Worm (Caenorhabditis elegans) whole organism, L4 larva: ENCODE data around the gene mip-2.

Source experiments
- D1046.2 ChIP-seq: fragments of 200-800 bp; sonication (Bioruptor generic); IDR thresholded peaks from 2 replicates; pipeline ENCODE4 v1.3.6; 2022; ENCODE audit warnings: missing genetic modification characterization, missing compliant biosample characterization
- F26F4.8 ChIP-seq: fragments of 200-800 bp; sonication (Bioruptor generic); conservative IDR thresholded peaks from 2 replicates; pipeline ENCODE4 v1.3.6; 2022; ENCODE audit warnings: missing genetic modification characterization, missing compliant biosample characterization
- F49E8.2 ChIP-seq: sonication (generic microtip); optimal IDR thresholded peaks from 2 replicates; lab custom pipeline; 2016; ENCODE audit warnings: missing compliant biosample characterization, mild to moderate bottlenecking, missing genetic modification characterization, borderline replicate concordance
- R02D3.7 ChIP-seq: fragments of 150-350 bp; sonication (generic microtip); optimal IDR thresholded peaks from 3 replicates; lab custom pipeline; 2014; ENCODE audit warnings: missing biosample characterization, missing genetic modification characterization
- T26A8.4 ChIP-seq: fragments of 200-800 bp; sonication (Bioruptor generic); IDR thresholded peaks from 2 replicates; pipeline ENCODE4 v1.3.6; 2022; ENCODE audit warnings: missing genetic modification characterization, missing compliant biosample characterization
- Y105C5A.15 ChIP-seq: fragments of 200-800 bp; sonication (Bioruptor generic); IDR thresholded peaks from 2 replicates; pipeline ENCODE4 v1.3.6; 2022; ENCODE audit warnings: missing genetic modification characterization, missing compliant biosample characterization
- ZK337.2 ChIP-seq: fragments of 200-800 bp; sonication (Bioruptor generic); IDR thresholded peaks from 2 replicates; pipeline ENCODE4 v1.3.6; 2022; ENCODE audit warnings: missing genetic modification reagents, missing genetic modification characterization, missing compliant biosample characterization
- ZK546.5 ChIP-seq, 2 experiments: sonication (generic microtip); optimal IDR thresholded peaks; 2 replicates each; lab custom pipeline; 2017; ENCODE audit warnings: missing biosample characterization in 2 of 2, missing genetic modification characterization in 2 of 2
- aha-1 ChIP-seq: fragments of 150-350 bp; peaks from one replicate; lab custom pipeline; 2014; ENCODE audit warnings: missing biosample characterization, missing genetic modification characterization
- aly-2 ChIP-seq: sonication (generic microtip); optimal IDR thresholded peaks from 2 replicates; lab custom pipeline; 2018; ENCODE audit warnings: missing biosample characterization, missing genetic modification characterization
- ama-1 ChIP-seq: fragments of 150-350 bp; optimal IDR thresholded peaks from 2 replicates; lab custom pipeline; 2014; ENCODE audit warnings: inconsistent platforms, mixed read lengths
- arid-1 ChIP-seq: fragments of 200-800 bp; sonication (Bioruptor generic); conservative IDR thresholded peaks from 2 replicates; pipeline ENCODE4 v1.3.6; 2022; ENCODE audit warnings: missing genetic modification reagents, missing genetic modification characterization, missing compliant biosample characterization
- ceh-20 ChIP-seq: fragments of 200-800 bp; sonication (Bioruptor generic); IDR thresholded peaks from 2 replicates; pipeline ENCODE4 v1.3.6; 2022; ENCODE audit warnings: missing genetic modification reagents, missing genetic modification characterization, missing compliant biosample characterization
- ceh-32 ChIP-seq: sonication (generic microtip); optimal IDR thresholded peaks from 2 replicates; lab custom pipeline; 2016; ENCODE audit warnings: mild to moderate bottlenecking, missing genetic modification characterization, missing compliant biosample characterization; ENCODE audit not compliant: poor library complexity
- ceh-44 ChIP-seq: fragments of 200-800 bp; sonication (Bioruptor generic); IDR thresholded peaks from 2 replicates; pipeline ENCODE4 v1.3.6; 2022; ENCODE audit warnings: missing genetic modification reagents, missing genetic modification characterization, missing compliant biosample characterization
- ceh-62 ChIP-seq: sonication (generic microtip); optimal IDR thresholded peaks from 2 replicates; lab custom pipeline; 2017; ENCODE audit warnings: missing biosample characterization, missing genetic modification characterization
- ctbp-1 ChIP-seq: fragments of 200-800 bp; sonication (Bioruptor generic); IDR thresholded peaks from 2 replicates; pipeline ENCODE4 v1.3.6; 2022; ENCODE audit warnings: missing genetic modification reagents, missing genetic modification characterization, missing compliant biosample characterization
- daf-12 ChIP-seq: fragments of 150-350 bp; optimal IDR thresholded peaks from 2 replicates; lab custom pipeline; 2014; ENCODE audit warnings: missing biosample characterization, missing genetic modification reagents, missing genetic modification characterization
- daf-16 ChIP-seq, 3 experiments: sonication (generic microtip); optimal IDR thresholded peaks; 2 replicates each; lab custom pipeline; 2016 to 2017; ENCODE audit warnings: missing genetic modification characterization in 3 of 3, missing genetic modification reagents in 3 of 3, mild to moderate bottlenecking in 2 of 3, missing compliant biosample characterization in 2 of 3, missing biosample characterization in 1 of 3, moderate library complexity in 1 of 3
- daf-8 ChIP-seq: fragments of 200-800 bp; sonication (Bioruptor generic); IDR thresholded peaks from 2 replicates; pipeline ENCODE4 v1.3.6; 2022; ENCODE audit warnings: missing genetic modification characterization, missing compliant biosample characterization
- dmd-6 ChIP-seq: fragments of 200-800 bp; sonication (Bioruptor generic); IDR thresholded peaks from 2 replicates; pipeline ENCODE4 v1.3.6; 2022; ENCODE audit warnings: missing genetic modification reagents, missing genetic modification characterization, missing compliant biosample characterization
- dmd-8 ChIP-seq: fragments of 200-800 bp; sonication (Bioruptor generic); IDR thresholded peaks from 2 replicates; pipeline ENCODE4 v1.3.6; 2022; ENCODE audit warnings: missing genetic modification characterization, missing compliant biosample characterization
- dmd-9 ChIP-seq: fragments of 200-800 bp; sonication (Bioruptor generic); IDR thresholded peaks from 2 replicates; pipeline ENCODE4 v1.3.6; 2022; ENCODE audit warnings: missing genetic modification reagents, missing genetic modification characterization, missing compliant biosample characterization
- dpl-1 ChIP-seq: fragments of 150-350 bp; optimal IDR thresholded peaks from 2 replicates; lab custom pipeline; 2014; ENCODE audit warnings: missing biosample characterization, missing genetic modification reagents, missing genetic modification characterization
- duxl-1 ChIP-seq: sonication (generic microtip); optimal IDR thresholded peaks from 2 replicates; lab custom pipeline; 2016; ENCODE audit warnings: mild to moderate bottlenecking, missing genetic modification characterization, moderate library complexity, missing compliant biosample characterization; ENCODE audit not compliant: poor library complexity
- dve-1 ChIP-seq: sonication (generic microtip); optimal IDR thresholded peaks from 2 replicates; lab custom pipeline; 2017; ENCODE audit warnings: antibody characterized with exemption, mild to moderate bottlenecking, missing genetic modification characterization, missing compliant biosample characterization; ENCODE audit not compliant: insufficient read depth
- egl-43 ChIP-seq: fragments of 200-800 bp; sonication (Bioruptor generic); IDR thresholded peaks from 2 replicates; pipeline ENCODE4 v1.3.6; 2022; ENCODE audit warnings: missing genetic modification reagents, missing genetic modification characterization, missing compliant biosample characterization
- fos-1 ChIP-seq: fragments of 150-350 bp; optimal IDR thresholded peaks from 2 replicates; lab custom pipeline; 2014; ENCODE audit warnings: missing biosample characterization, missing genetic modification characterization
- hif-1 ChIP-seq, 2 experiments: sonication (generic microtip); optimal IDR thresholded peaks; 2 replicates each; lab custom pipeline; 2016 to 2017; ENCODE audit warnings: missing compliant biosample characterization in 2 of 2, missing genetic modification characterization in 2 of 2, missing genetic modification reagents in 2 of 2, missing genotype in 2 of 2, mild to moderate bottlenecking in 1 of 2
- hmg-1.1 ChIP-seq: fragments of 200-800 bp; sonication (Bioruptor generic); IDR thresholded peaks from 2 replicates; pipeline ENCODE4 v1.3.6; 2022; ENCODE audit warnings: missing genetic modification reagents, missing genetic modification characterization, missing compliant biosample characterization
- lim-7 ChIP-seq: fragments of 200-800 bp; sonication (Bioruptor generic); IDR thresholded peaks from 2 replicates; pipeline ENCODE4 v1.3.6; 2022; ENCODE audit warnings: missing genetic modification characterization, missing compliant biosample characterization
- lin-13 ChIP-seq: fragments of 150-350 bp; optimal IDR thresholded peaks from 2 replicates; lab custom pipeline; 2014; ENCODE audit warnings: missing biosample characterization, missing genetic modification reagents, missing genetic modification characterization
- lsy-2 ChIP-seq, 2 experiments: fragments of 150-350 bp in 1 of 2; sonication (generic microtip) in 1 of 2; optimal IDR thresholded peaks; 2 replicates each; lab custom pipeline; 2014 to 2017; ENCODE audit warnings: missing biosample characterization in 2 of 2, missing genetic modification characterization in 2 of 2
- madf-5 ChIP-seq, 2 experiments: fragments of 200-800 bp; sonication (Bioruptor generic); IDR thresholded peaks; 2 replicates each; pipeline ENCODE4 v1.3.6; 2022; ENCODE audit warnings: missing compliant biosample characterization in 2 of 2, missing genetic modification characterization in 2 of 2
- mep-1 ChIP-seq: fragments of 150-350 bp; sonication (generic microtip); optimal IDR thresholded peaks from 3 replicates; lab custom pipeline; 2014; ENCODE audit warnings: missing biosample characterization, missing genetic modification characterization
- mxl-3 ChIP-seq: fragments of 200-800 bp; sonication (Bioruptor generic); optimal IDR thresholded peaks from 2 replicates; lab custom pipeline; 2018; ENCODE audit warnings: mild to moderate bottlenecking, missing genetic modification characterization, missing compliant biosample characterization
- nhr-11 ChIP-seq: fragments of 150-350 bp; optimal IDR thresholded peaks from 2 replicates; lab custom pipeline; 2014; ENCODE audit warnings: missing biosample characterization, missing genetic modification characterization
- nhr-237 ChIP-seq: sonication (generic microtip); optimal IDR thresholded peaks from 2 replicates; lab custom pipeline; 2017; ENCODE audit warnings: missing biosample characterization, missing genetic modification characterization
- nhr-25 ChIP-seq: sonication (generic microtip); optimal IDR thresholded peaks from 2 replicates; lab custom pipeline; 2017; ENCODE audit warnings: missing genetic modification characterization, mild to moderate bottlenecking, missing compliant biosample characterization, antibody characterized with exemption, moderate library complexity, borderline replicate concordance; ENCODE audit not compliant: insufficient read depth
- nhr-42 ChIP-seq: fragments of 200-800 bp; sonication (Bioruptor generic); IDR thresholded peaks from 2 replicates; pipeline ENCODE4 v1.3.6; 2022; ENCODE audit warnings: missing genetic modification characterization, missing compliant biosample characterization
- nhr-48 ChIP-seq: sonication (generic microtip); optimal IDR thresholded peaks from 2 replicates; lab custom pipeline; 2016; ENCODE audit warnings: mild to moderate bottlenecking, missing genetic modification characterization, missing compliant biosample characterization
- nhr-6 ChIP-seq: fragments of 150-350 bp; optimal IDR thresholded peaks from 2 replicates; lab custom pipeline; 2014; ENCODE audit warnings: missing biosample characterization, missing genetic modification characterization
- sdz-12 ChIP-seq: fragments of 200-800 bp; sonication (Bioruptor generic); optimal IDR thresholded peaks from 2 replicates; lab custom pipeline; 2018; ENCODE audit warnings: mild to moderate bottlenecking, missing genetic modification characterization, missing compliant biosample characterization
- snpc-1.2 ChIP-seq: fragments of 200-800 bp; sonication (Bioruptor generic); IDR thresholded peaks from 2 replicates; pipeline ENCODE4 v1.3.6; 2022; ENCODE audit warnings: missing genetic modification reagents, missing genetic modification characterization, missing compliant biosample characterization
- snpc-4 ChIP-seq: fragments of 150-350 bp; optimal IDR thresholded peaks from 2 replicates; lab custom pipeline; 2014; ENCODE audit warnings: missing biosample characterization, missing genetic modification characterization
- spr-1 ChIP-seq: sonication (generic microtip); optimal IDR thresholded peaks from 2 replicates; lab custom pipeline; 2016; ENCODE audit warnings: mild to moderate bottlenecking, missing genetic modification characterization, missing compliant biosample characterization
- unc-62 ChIP-seq, 3 experiments: fragments of 150-350 bp in 1 of 3; sonication (generic microtip); optimal IDR thresholded peaks in 2 of 3; peaks in 1 of 3; 1 replicate in 1 of 3; 2 replicates in 2 of 3; lab custom pipeline; 2014 to 2017; ENCODE audit warnings: missing biosample characterization in 3 of 3, missing genetic modification characterization in 3 of 3, missing genetic modification reagents in 3 of 3, missing genotype in 1 of 3
- zfp-2 ChIP-seq: sonication (generic microtip); optimal IDR thresholded peaks from 2 replicates; lab custom pipeline; 2016; ENCODE audit warnings: mild to moderate bottlenecking, missing genetic modification characterization, missing compliant biosample characterization
- zip-11 ChIP-seq: fragments of 200-800 bp; sonication (Bioruptor generic); IDR thresholded peaks from 2 replicates; pipeline ENCODE4 v1.3.6; 2022; ENCODE audit warnings: missing genetic modification characterization, missing compliant biosample characterization
- zip-2 ChIP-seq: fragments of 150-350 bp; optimal IDR thresholded peaks from 2 replicates; lab custom pipeline; 2014; ENCODE audit warnings: missing biosample characterization, missing genetic modification characterization
- ztf-11 ChIP-seq: fragments of 150-350 bp; optimal IDR thresholded peaks from 2 replicates; lab custom pipeline; 2014; ENCODE audit warnings: missing biosample characterization, missing genetic modification characterization

Gene mip-2

DNA sequence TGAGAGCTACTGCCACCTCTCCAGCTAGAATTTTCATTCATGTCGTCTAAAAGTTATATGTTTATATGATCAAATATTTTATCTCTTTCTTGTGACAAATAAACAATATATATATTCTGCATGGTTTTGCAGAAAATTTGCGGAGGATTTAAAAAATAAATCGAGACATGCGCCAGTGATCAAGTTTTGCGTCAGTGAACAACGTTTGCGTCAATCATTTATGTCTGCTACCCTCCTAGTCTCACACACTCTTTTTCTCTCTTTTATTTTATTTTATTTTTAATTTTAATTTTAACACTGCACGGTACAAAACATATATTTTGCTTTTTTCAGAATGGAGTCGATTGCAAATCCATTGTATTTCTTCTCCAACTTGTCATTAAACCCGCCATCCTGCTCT, 6.8 kb upstream of the mip-2 start, which contains the start of the genes tag-65 and ccz-1 (continued):
- TF ChIP-seq sdz-12 (GFP tag; lab: Kevin White, UChicago) (no peak), snpc-4 (tag; lab: Kevin White, UChicago) (no peak), aly-2 (tag; lab: Kevin White, UChicago) (no peak), R02D3.7 (tag; lab: Kevin White, UChicago) (no peak), madf-5 (GFP tag; IDR thresholded peaks at IDR 0.05; lab: Robert Waterston, UW) (no peak), T26A8.4 (GFP tag; lab: Robert Waterston, UW) (peak; percentile 87), egl-43 (GFP tag; lab: Robert Waterston, UW) (no peak), zfp-2 (tag; lab: Kevin White, UChicago) (no peak), mxl-3 (GFP tag; lab: Kevin White, UChicago) (no peak), duxl-1 (tag; lab: Kevin White, UChicago) (peak; percentile 75), daf-8 (GFP tag; lab: Robert Waterston, UW) (no peak), nhr-42 (GFP tag; lab: Robert Waterston, UW) (no peak), ctbp-1 (GFP tag; lab: Robert Waterston, UW) (peak; percentile 73; the same call in 1 of the 2 replicates), dpl-1 (GFP tag; lab: Kevin White, UChicago) (peak; percentile 87), dmd-6 (GFP tag; lab: Robert Waterston, UW) (peak; percentile 81), hif-1 (tag; optimal IDR thresholded peaks at IDR 0.05; lab: Kevin White, UChicago) (no peak), dmd-9 (GFP tag; lab: Robert Waterston, UW) (no peak), nhr-25 (tag; lab: Kevin White, UChicago) (no peak), nhr-48 (tag; lab: Kevin White, UChicago) (peak; percentile 76), lsy-2 (tag; optimal IDR thresholded peaks at IDR 0.05; lab: Kevin White, UChicago) (peak in 1 of 2 experiments; percentile 95), ceh-32 (tag; lab: Kevin White, UChicago) (no peak), lim-7 (GFP tag; lab: Robert Waterston, UW) (no peak), aha-1 (tag; lab: Kevin White, UChicago) (peak; percentile 83), Y105C5A.15 (GFP tag; lab: Robert Waterston, UW) (no peak), hmg-1.1 (GFP tag; lab: Robert Waterston, UW) (peak; percentile 77; the same call in 1 of the 2 replicates), ceh-44 (no peak), ceh-62 (tag; lab: Kevin White, UChicago) (no peak), mep-1 (tag; lab: Kevin White, UChicago) (peak; percentile 91), ama-1 (lab: Kevin White, UChicago) (no peak), dmd-8 (GFP tag; lab: Robert Waterston, UW) (no peak), lin-13 (peak; percentile 40), nhr-11 (tag; lab: Kevin White, UChicago) (peak; percentile 38), arid-1 (GFP tag; lab: Robert Waterston, UW) (no peak; the same call in 1 of the 2 replicates), ceh-20 (GFP tag; lab: Robert Waterston, UW) (peak; percentile 70; the same call in 1 of the 2 replicates), F26F4.8 (no peak), fos-1 (no peak), ztf-11 (no peak), D1046.2 (no peak), zip-2 (tag; lab: Kevin White, UChicago) (no peak), nhr-6 (peak; percentile 94), nhr-237 (tag; lab: Kevin White, UChicago) (no peak), zip-11 (GFP tag; lab: Robert Waterston, UW) (no peak), F49E8.2 (tag; lab: Kevin White, UChicago) (peak; percentile 72), ZK337.2 (GFP tag; lab: Robert Waterston, UW) (no peak), daf-16 (GFP tag; optimal IDR thresholded peaks at IDR 0.05; lab: Kevin White, UChicago) (peak; percentile 22 to 69), daf-16 (tag; optimal IDR thresholded peaks at IDR 0.05; lab: Kevin White, UChicago) (no peak), dve-1 (tag; lab: Kevin White, UChicago) (peak; percentile 92), spr-1 (tag; lab: Kevin White, UChicago) (peak; percentile 54), snpc-1.2 (GFP tag; lab: Robert Waterston, UW) (peak; percentile 54; the same call in 1 of the 2 replicates), daf-12 (tag; lab: Kevin White, UChicago) (no peak), ZK546.5 (tag; optimal IDR thresholded peaks at IDR 0.05; lab: Kevin White, UChicago) (no peak), unc-62 (GFP tag; optimal IDR thresholded peaks at IDR 0.05 in 1 of 2; lab: Kevin White, UChicago) (no peak), unc-62 (tag; optimal IDR thresholded peaks at IDR 0.05; lab: Kevin White, UChicago) (no peak)
